Fruit fly (Drosophila melanogaster): ENCODE data around the gene CG6576.

CG6576 gene

DNA sequence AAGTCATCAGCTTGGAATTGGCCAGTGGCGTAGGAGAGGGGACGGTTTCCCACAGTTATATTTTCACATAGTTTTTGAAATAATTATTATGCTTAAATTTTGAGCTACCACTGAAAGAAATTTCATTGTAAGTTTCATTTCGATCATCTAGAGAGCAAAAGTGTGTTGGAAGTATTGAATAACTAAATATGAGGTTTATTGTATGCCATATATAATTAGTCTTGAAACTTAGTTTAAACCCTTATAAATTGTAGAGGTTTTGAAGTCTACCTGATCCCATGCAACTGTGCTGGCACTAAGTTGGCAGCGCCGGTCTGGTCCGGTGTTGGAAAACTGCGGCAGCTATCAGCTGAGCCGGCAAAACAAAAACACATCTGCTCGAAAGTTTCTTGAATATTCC is 34.6 kb upstream of the CG6576 start, which contains the start of the genes CG32022 and CG6511 (continued):
- TF ChIP-seq Dll (GFP tag; IDR thresholded peaks at IDR 0.05; ENCODE audit: partially characterized antibody) (no peak), CG17186 (GFP tag; optimal IDR thresholded peaks at IDR 0.05) (peak; percentile 70), CG7786 (GFP tag; optimal IDR thresholded peaks at IDR 0.05) (peak; percentile 98), CG10979 (tag; optimal IDR thresholded peaks at IDR 0.05) (peak; percentile 95), esg (GFP tag; conservative IDR thresholded peaks at IDR 0.05) (peak; percentile 96), CG12659 (GFP tag; optimal IDR thresholded peaks at IDR 0.05) (peak; percentile 98), cg (GFP tag; optimal IDR thresholded peaks at IDR 0.05) (no peak), CG17802 (tag; optimal IDR thresholded peaks at IDR 0.05) (peak; percentile 85), mam (GFP tag; optimal IDR thresholded peaks at IDR 0.05) (peak; percentile 99), CG10543 (GFP tag; optimal IDR thresholded peaks at IDR 0.05) (peak; percentile 99), vvl (GFP tag; IDR thresholded peaks at IDR 0.05) (peak; percentile 95), gsb-n (tag; optimal IDR thresholded peaks at IDR 0.05) (peak; percentile 93), bigmax (GFP tag; optimal IDR thresholded peaks at IDR 0.05) (peak; percentile 19), CG3407 (GFP tag; optimal IDR thresholded peaks at IDR 0.05) (peak; percentile 92), BEAF-32 (GFP tag; optimal IDR thresholded peaks at IDR 0.05) (peak; percentile 49), hbn (GFP tag; IDR thresholded peaks at IDR 0.05; ENCODE audit: partially characterized antibody) (no peak), ERR (GFP tag; optimal IDR thresholded peaks at IDR 0.05) (peak; percentile 93), D19A (tag; optimal IDR thresholded peaks at IDR 0.05) (peak; percentile 96), CG16815 (GFP tag; optimal IDR thresholded peaks at IDR 0.05) (peak; percentile 99), CG10462 (GFP tag; optimal IDR thresholded peaks at IDR 0.05) (peak; percentile 95), kah (GFP tag; optimal IDR thresholded peaks at IDR 0.05) (peak; percentile 89), CG5180 (GFP tag; optimal IDR thresholded peaks at IDR 0.05) (peak; percentile 84), CG34224 (GFP tag; IDR thresholded peaks at IDR 0.05; ENCODE audit: partially characterized antibody) (no peak; the same call in 2 of the 3 replicates), CG8765 (GFP tag; IDR thresholded peaks at IDR 0.05) (peak; percentile 93), lab (GFP tag; optimal IDR thresholded peaks at IDR 0.05) (peak; percentile 98), sens (GFP tag) (peak; percentile 99)

DNA sequence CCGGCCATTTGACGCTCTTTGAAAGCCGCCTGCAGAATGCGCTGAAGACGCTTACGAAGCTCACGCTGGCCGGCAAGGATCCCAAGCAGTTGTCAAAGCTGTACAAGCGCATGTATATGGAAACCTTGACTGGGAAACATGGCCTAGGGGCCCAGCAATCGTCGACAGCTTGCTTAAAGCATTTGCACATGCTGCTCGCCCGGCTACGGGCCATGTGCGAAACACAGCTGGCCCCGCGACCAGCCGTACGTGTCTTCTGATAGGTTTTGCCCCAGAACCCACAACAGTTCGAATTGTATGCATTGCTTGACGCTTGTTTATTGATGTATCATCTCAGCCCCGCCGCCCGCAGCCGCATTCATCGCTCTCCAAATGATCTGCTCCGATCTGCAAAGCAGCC is 30.5 kb upstream of the CG6576 start:
- TF ChIP-seq CG9609 (GFP tag; optimal IDR thresholded peaks at IDR 0.05), result no peak
- TF ChIP-seq rib (GFP tag; IDR thresholded peaks at IDR 0.05), result no peak
- no peak for TF ChIP-seq dati (GFP tag; IDR thresholded peaks at IDR 0.05)
- TF ChIP-seq ash1 (GFP tag; optimal IDR thresholded peaks at IDR 0.05), result no peak
- no peak for TF ChIP-seq CG6175 (GFP tag; IDR thresholded peaks at IDR 0.05)
- TF ChIP-seq Rx (GFP tag; IDR thresholded peaks at IDR 0.05), result no peak
- no peak for TF ChIP-seq schlank (tag; optimal IDR thresholded peaks at IDR 0.05)
- TF ChIP-seq tin (GFP tag; optimal IDR thresholded peaks at IDR 0.05), result no peak
- no peak for TF ChIP-seq jigr1 (GFP tag; IDR thresholded peaks at IDR 0.05)
- no peak for TF ChIP-seq unc-4 (GFP tag; IDR thresholded peaks at IDR 0.05; ENCODE audit: partially characterized antibody)
- no peak for TF ChIP-seq Dek (tag; optimal IDR thresholded peaks at IDR 0.05)
- no peak for TF ChIP-seq CG2202 (tag; optimal IDR thresholded peaks at IDR 0.05)
- TF ChIP-seq CG9932 (GFP tag; IDR thresholded peaks at IDR 0.05), result no peak
- no peak for TF ChIP-seq dysf (GFP tag; IDR thresholded peaks at IDR 0.05)
- TF ChIP-seq pnt (GFP tag; optimal IDR thresholded peaks at IDR 0.05), result no peak
- no peak for TF ChIP-seq CG3407 (GFP tag; optimal IDR thresholded peaks at IDR 0.05)
- TF ChIP-seq CG17612 (GFP tag; IDR thresholded peaks at IDR 0.05), result no peak
